Worm (Caenorhabditis elegans) whole organism, late embryonic: ENCODE measurements around the gene ceh-89.
A peak's percentile ranks its signal among the peaks of the same experiment; 100 is the strongest.

ENCODE experiments used
- C08G9.2 ChIP-seq: sonication (generic microtip); optimal IDR thresholded peaks from 2 replicates; lab custom pipeline; 2016; ENCODE audit warnings: mild to moderate bottlenecking, missing genetic modification characterization, moderate library complexity, missing compliant biosample characterization
- F13H6.1 ChIP-seq: sonication (generic microtip); optimal IDR thresholded peaks from 2 replicates; lab custom pipeline; 2016; ENCODE audit warnings: missing genetic modification characterization, missing compliant biosample characterization
- K02D7.2 ChIP-seq: sonication (generic microtip); optimal IDR thresholded peaks from 2 replicates; lab custom pipeline; 2017; ENCODE audit warnings: mild to moderate bottlenecking, missing genetic modification characterization, missing compliant biosample characterization
- Y22D7AL.16 ChIP-seq: sonication (generic microtip); optimal IDR thresholded peaks from 2 replicates; lab custom pipeline; 2016; ENCODE audit warnings: missing genetic modification characterization, missing compliant biosample characterization
- ahr-1 ChIP-seq: sonication (generic microtip); optimal IDR thresholded peaks from 2 replicates; lab custom pipeline; 2016; ENCODE audit warnings: missing genetic modification characterization, missing compliant biosample characterization
- ama-1 ChIP-seq: fragments of 150-350 bp; optimal IDR thresholded peaks from 2 replicates; lab custom pipeline; 2014
- ceh-18 ChIP-seq: sonication (generic microtip); optimal IDR thresholded peaks from 2 replicates; lab custom pipeline; 2016; ENCODE audit warnings: missing genetic modification characterization, missing compliant biosample characterization
- ceh-19 ChIP-seq: fragments of 200-800 bp; sonication (Bioruptor generic); optimal IDR thresholded peaks from 2 replicates; lab custom pipeline; 2018; ENCODE audit warnings: mild to moderate bottlenecking, missing genetic modification characterization, missing compliant biosample characterization
- ceh-2 ChIP-seq: sonication (generic microtip); optimal IDR thresholded peaks from 2 replicates; lab custom pipeline; 2016; ENCODE audit warnings: missing genotype, missing genetic modification characterization, missing compliant biosample characterization
- ceh-22 ChIP-seq: sonication (generic microtip); optimal IDR thresholded peaks from 2 replicates; lab custom pipeline; 2017; ENCODE audit warnings: missing biosample characterization, missing genetic modification characterization
- ceh-24 ChIP-seq: sonication (generic microtip); optimal IDR thresholded peaks from 2 replicates; lab custom pipeline; 2016; ENCODE audit warnings: mild to moderate bottlenecking, missing genetic modification characterization, missing compliant biosample characterization
- ceh-30 ChIP-seq: fragments of 150-350 bp; optimal IDR thresholded peaks from 2 replicates; lab custom pipeline; 2014; ENCODE audit warnings: missing biosample characterization, missing genetic modification characterization
- ceh-48 ChIP-seq: sonication (generic microtip); optimal IDR thresholded peaks from 2 replicates; lab custom pipeline; 2016; ENCODE audit warnings: missing genetic modification characterization, inconsistent platforms, missing compliant biosample characterization
- ceh-6 ChIP-seq: fragments of 200-800 bp; sonication (Bioruptor generic); optimal IDR thresholded peaks from 2 replicates; lab custom pipeline; 2018; ENCODE audit warnings: mild to moderate bottlenecking, missing genetic modification characterization, missing compliant biosample characterization
- ceh-9 ChIP-seq: sonication (generic microtip); optimal IDR thresholded peaks from 2 replicates; lab custom pipeline; 2016; ENCODE audit warnings: mild to moderate bottlenecking, missing genetic modification characterization, inconsistent platforms, missing compliant biosample characterization
- dmd-4 ChIP-seq: sonication (generic microtip); optimal IDR thresholded peaks from 2 replicates; lab custom pipeline; 2016; ENCODE audit warnings: borderline replicate concordance, missing genetic modification characterization, missing compliant biosample characterization
- dve-1 ChIP-seq: sonication (generic microtip); optimal IDR thresholded peaks from 2 replicates; lab custom pipeline; 2017; ENCODE audit warnings: antibody characterized with exemption, mild to moderate bottlenecking, missing genetic modification characterization, missing compliant biosample characterization
- elt-2 ChIP-seq: sonication (generic microtip); optimal IDR thresholded peaks from 2 replicates; lab custom pipeline; 2016; ENCODE audit warnings: missing genetic modification reagents, missing genetic modification characterization, missing compliant biosample characterization
- elt-4 ChIP-seq: sonication (generic microtip); optimal IDR thresholded peaks from 2 replicates; lab custom pipeline; 2016; ENCODE audit warnings: missing genetic modification characterization, missing compliant biosample characterization
- fkh-10 ChIP-seq: fragments of 150-350 bp; optimal IDR thresholded peaks from 2 replicates; lab custom pipeline; 2014; ENCODE audit warnings: missing biosample characterization, missing genetic modification reagents, missing genetic modification characterization
- hlh-13 ChIP-seq: fragments of 200-800 bp; sonication (Bioruptor generic); optimal IDR thresholded peaks from 2 replicates; lab custom pipeline; 2018; ENCODE audit warnings: mild to moderate bottlenecking, missing genetic modification characterization, missing compliant biosample characterization
- hlh-15 ChIP-seq: sonication (generic microtip); optimal IDR thresholded peaks from 2 replicates; lab custom pipeline; 2016; ENCODE audit warnings: missing genetic modification characterization, missing compliant biosample characterization
- hlh-30 ChIP-seq: sonication (generic microtip); optimal IDR thresholded peaks from 2 replicates; lab custom pipeline; 2017; ENCODE audit warnings: antibody characterized with exemption, missing genetic modification characterization, missing compliant biosample characterization; ENCODE audit not compliant: insufficient read depth
- hlh-6 ChIP-seq: sonication (generic microtip); optimal IDR thresholded peaks from 2 replicates; lab custom pipeline; 2016; ENCODE audit warnings: missing genotype, missing genetic modification characterization, missing compliant biosample characterization
- hlh-8 ChIP-seq: sonication (generic microtip); optimal IDR thresholded peaks from 2 replicates; lab custom pipeline; 2016; ENCODE audit warnings: missing genotype, missing genetic modification characterization, missing compliant biosample characterization
- madf-2 ChIP-seq: sonication (generic microtip); optimal IDR thresholded peaks from 2 replicates; lab custom pipeline; 2017; ENCODE audit warnings: missing genetic modification characterization, missing compliant biosample characterization
- mec-3 ChIP-seq: sonication (generic microtip); optimal IDR thresholded peaks from 2 replicates; lab custom pipeline; 2016; ENCODE audit warnings: borderline replicate concordance, missing genetic modification characterization, missing compliant biosample characterization
- nfya-1 ChIP-seq: sonication (generic microtip); optimal IDR thresholded peaks from 2 replicates; lab custom pipeline; 2017; ENCODE audit warnings: missing genetic modification characterization, mild to moderate bottlenecking, missing compliant biosample characterization, antibody characterized with exemption, moderate library complexity
- nhr-11 ChIP-seq: fragments of 150-350 bp; optimal IDR thresholded peaks from 2 replicates; lab custom pipeline; 2014; ENCODE audit warnings: missing biosample characterization, missing genetic modification characterization
- npax-4 ChIP-seq: sonication (generic microtip); optimal IDR thresholded peaks from 2 replicates; lab custom pipeline; 2016; ENCODE audit warnings: missing genetic modification characterization, missing compliant biosample characterization
- odd-2 ChIP-seq: sonication (generic microtip); optimal IDR thresholded peaks from 2 replicates; lab custom pipeline; 2017; ENCODE audit warnings: antibody characterized with exemption, mild to moderate bottlenecking, missing genetic modification characterization, missing compliant biosample characterization
- pag-3 ChIP-seq: sonication (generic microtip); optimal IDR thresholded peaks from 2 replicates; lab custom pipeline; 2016; ENCODE audit warnings: missing compliant biosample characterization, missing genetic modification characterization, borderline replicate concordance
- pat-9 ChIP-seq: fragments of 200-800 bp; sonication (Bioruptor generic); optimal IDR thresholded peaks from 2 replicates; lab custom pipeline; 2018; ENCODE audit warnings: mild to moderate bottlenecking, missing genetic modification characterization, moderate library complexity, missing compliant biosample characterization
- pax-1 ChIP-seq: fragments of 150-350 bp; optimal IDR thresholded peaks from 2 replicates; lab custom pipeline; 2014; ENCODE audit warnings: missing biosample characterization, missing genetic modification characterization
- pha-2 ChIP-seq: sonication (generic microtip); optimal IDR thresholded peaks from 2 replicates; lab custom pipeline; 2017; ENCODE audit warnings: mild to moderate bottlenecking, missing genetic modification characterization, missing compliant biosample characterization
- pha-4 ChIP-seq: fragments of 150-350 bp; optimal IDR thresholded peaks from 2 replicates; lab custom pipeline; 2018; ENCODE audit warnings: missing biosample characterization, missing genetic modification reagents, missing genetic modification characterization
- pqm-1 ChIP-seq: sonication (generic microtip); optimal IDR thresholded peaks from 2 replicates; lab custom pipeline; 2016; ENCODE audit warnings: missing genetic modification characterization, missing compliant biosample characterization
- pros-1 ChIP-seq: fragments of 150-350 bp; optimal IDR thresholded peaks from 2 replicates; lab custom pipeline; 2014; ENCODE audit warnings: missing biosample characterization, missing genetic modification reagents, missing genetic modification characterization
- ref-2 ChIP-seq: sonication (generic microtip); optimal IDR thresholded peaks from 2 replicates; lab custom pipeline; 2016; ENCODE audit warnings: missing genetic modification characterization, missing compliant biosample characterization
- sdc-2 ChIP-seq: sonication (generic microtip); optimal IDR thresholded peaks from 2 replicates; lab custom pipeline; 2016; ENCODE audit warnings: missing genotype, missing genetic modification characterization, missing compliant biosample characterization
- sox-2 ChIP-seq: fragments of 200-800 bp; sonication (Bioruptor generic); IDR thresholded peaks from 2 replicates; pipeline ENCODE4 v1.3.6; 2022; ENCODE audit warnings: missing genetic modification reagents, missing genetic modification characterization, missing compliant biosample characterization
- syd-9 ChIP-seq: sonication (generic microtip); optimal IDR thresholded peaks from 2 replicates; lab custom pipeline; 2016; ENCODE audit warnings: mild to moderate bottlenecking, missing genetic modification characterization, moderate library complexity, missing compliant biosample characterization
- tbx-2 ChIP-seq: sonication (generic microtip); optimal IDR thresholded peaks from 2 replicates; lab custom pipeline; 2016; ENCODE audit warnings: missing genetic modification characterization, missing compliant biosample characterization
- tbx-7 ChIP-seq: sonication (generic microtip); optimal IDR thresholded peaks from 2 replicates; lab custom pipeline; 2016; ENCODE audit warnings: missing genotype, missing genetic modification characterization, missing compliant biosample characterization
- ttx-3 ChIP-seq: sonication (generic microtip); optimal IDR thresholded peaks from 2 replicates; lab custom pipeline; 2016; ENCODE audit warnings: missing genetic modification reagents, missing genetic modification characterization, missing compliant biosample characterization
- unc-42 ChIP-seq: sonication (generic microtip); optimal IDR thresholded peaks from 2 replicates; lab custom pipeline; 2016; ENCODE audit warnings: missing genotype, missing genetic modification characterization, missing compliant biosample characterization
- unc-55 ChIP-seq: sonication (generic microtip); optimal IDR thresholded peaks from 2 replicates; lab custom pipeline; 2017; ENCODE audit warnings: missing biosample characterization, missing genetic modification reagents, missing genetic modification characterization
- unc-86 ChIP-seq: sonication (generic microtip); optimal IDR thresholded peaks from 2 replicates; lab custom pipeline; 2016; ENCODE audit warnings: missing genetic modification characterization, missing compliant biosample characterization
- ztf-16 ChIP-seq: sonication (generic microtip); optimal IDR thresholded peaks from 2 replicates; lab custom pipeline; 2017; ENCODE audit warnings: missing genetic modification characterization, missing compliant biosample characterization

Gene ceh-89

DNA sequence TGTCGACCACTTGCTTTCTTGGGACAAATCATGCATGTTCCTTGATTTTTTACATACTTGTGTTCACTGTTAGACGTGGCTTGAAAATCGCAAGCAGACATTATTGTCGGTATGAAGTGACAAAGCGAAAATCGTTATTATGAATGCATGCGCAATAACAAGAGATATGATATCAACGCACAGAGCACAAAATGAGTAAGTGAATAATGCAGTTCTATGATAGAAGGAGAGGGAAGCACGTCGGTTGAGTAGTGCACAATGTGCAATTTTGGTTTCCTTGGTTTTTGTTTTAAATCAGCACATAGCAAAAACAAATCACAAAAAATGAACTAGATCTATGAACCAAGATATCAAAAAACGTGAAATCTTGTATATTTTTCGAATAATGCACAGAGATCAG lies 28.4 kb upstream of the ceh-89 start, which contains the start of gene nhr-281:
Gene nhr-281 (minus strand): TSS at position 101 of the 400 bp plus-strand sequence.
- no peak for TF ChIP-seq odd-2 (tag; lab: Kevin White, UChicago)
- no peak for TF ChIP-seq hlh-30
- no peak for TF ChIP-seq unc-55
- TF ChIP-seq F13H6.1 (tag; lab: Kevin White, UChicago), result no peak
- TF ChIP-seq hlh-8 (tag; lab: Kevin White, UChicago), result no peak
- no peak for TF ChIP-seq Y22D7AL.16 (tag; lab: Kevin White, UChicago)
- no peak for TF ChIP-seq pha-4 (tag; lab: Kevin White, UChicago)

DNA sequence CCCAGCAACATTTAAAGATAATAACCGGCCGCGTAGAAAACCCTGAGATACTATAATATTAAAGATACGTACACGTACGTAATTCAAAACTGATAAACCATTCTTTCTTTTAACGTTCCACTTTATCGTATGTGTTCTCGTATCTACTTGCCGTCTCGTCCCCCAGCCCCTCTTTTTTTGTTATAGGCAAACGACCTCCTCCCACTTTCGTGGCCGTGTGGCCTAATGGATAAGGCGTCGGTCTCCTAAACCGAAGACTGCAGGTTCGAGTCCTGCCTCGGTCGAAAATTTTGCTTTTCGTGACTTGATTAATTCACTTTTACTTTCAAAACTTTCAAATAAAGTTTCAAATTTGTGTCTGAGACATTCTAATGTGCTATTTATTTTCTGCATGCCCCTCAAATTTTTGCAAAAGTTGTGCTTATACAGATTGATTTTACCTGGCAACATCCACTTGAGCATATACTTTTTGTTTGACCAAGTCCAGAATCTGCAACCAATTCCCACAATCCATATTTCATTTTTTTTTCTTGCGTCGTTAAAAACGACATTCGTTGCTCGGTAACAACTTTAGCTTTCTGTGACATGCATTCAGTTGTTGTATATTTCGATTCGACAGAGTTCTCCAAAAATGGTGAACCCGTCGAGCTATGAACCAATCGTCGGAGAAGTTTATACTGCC lies 26.1 kb upstream of the ceh-89 start, which contains the start of gene F28H6.7:
Gene F28H6.7 (plus strand): TSS at position 632 of the 682 bp plus-strand sequence.
- peak; percentile 20 for TF ChIP-seq unc-42 (tag; lab: Kevin White, UChicago)
- no peak for TF ChIP-seq ceh-30
- peak; percentile 69 for TF ChIP-seq F13H6.1 (tag; lab: Kevin White, UChicago)
- peak; percentile 86 for TF ChIP-seq ref-2 (tag; lab: Kevin White, UChicago)
- peak; percentile 85 for TF ChIP-seq tbx-2 (tag; lab: Kevin White, UChicago)
- peak; percentile 78 for TF ChIP-seq dve-1 (tag; lab: Kevin White, UChicago)
- peak; percentile 92 for TF ChIP-seq ztf-16 (tag; lab: Kevin White, UChicago)
- peak; percentile 90 for TF ChIP-seq ceh-6 (GFP tag; lab: Kevin White, UChicago)
- no peak for TF ChIP-seq pax-1 (tag; lab: Kevin White, UChicago)
- peak; percentile 84 for TF ChIP-seq ceh-9 (tag; lab: Kevin White, UChicago)
- peak; percentile 85 for TF ChIP-seq pha-2 (tag; lab: Kevin White, UChicago)
- TF ChIP-seq npax-4 (tag; lab: Kevin White, UChicago), result peak; percentile 80
- TF ChIP-seq syd-9, result peak; percentile 81
- peak; percentile 76 for TF ChIP-seq K02D7.2 (tag; lab: Kevin White, UChicago)
- TF ChIP-seq odd-2 (tag; lab: Kevin White, UChicago), result peak; percentile 80
- TF ChIP-seq hlh-30, result peak; percentile 19
- TF ChIP-seq ama-1 (lab: Kevin White, UChicago), result no peak
- peak; percentile 53 for TF ChIP-seq elt-4
- peak; percentile 94 for TF ChIP-seq sox-2
- no peak for TF ChIP-seq pha-4 (tag; lab: Kevin White, UChicago)
- no peak for TF ChIP-seq ceh-22 (tag; lab: Kevin White, UChicago)
- TF ChIP-seq pqm-1, result peak; percentile 71
- no peak for TF ChIP-seq mec-3 (tag; lab: Kevin White, UChicago)
- TF ChIP-seq pag-3 (tag; lab: Kevin White, UChicago), result peak; percentile 3
- TF ChIP-seq ttx-3 (tag; lab: Kevin White, UChicago), result peak; percentile 92
- TF ChIP-seq ahr-1 (tag; lab: Kevin White, UChicago), result peak; percentile 74
- TF ChIP-seq ceh-19, result peak; percentile 92
- TF ChIP-seq sdc-2, result peak; percentile 89
- peak; percentile 27 for TF ChIP-seq fkh-10 (GFP tag; lab: Kevin White, UChicago)
- TF ChIP-seq Y22D7AL.16 (tag; lab: Kevin White, UChicago), result peak; percentile 90
- peak; percentile 86 for TF ChIP-seq hlh-13 (GFP tag; lab: Kevin White, UChicago)
- peak; percentile 82 for TF ChIP-seq ceh-48
- peak; percentile 78 for TF ChIP-seq C08G9.2 (tag; lab: Kevin White, UChicago)
- peak; percentile 68 for TF ChIP-seq ceh-18
- TF ChIP-seq tbx-7, result peak; percentile 45
- peak; percentile 48 for TF ChIP-seq nfya-1 (tag; lab: Kevin White, UChicago)
- peak; percentile 45 for TF ChIP-seq ceh-24 (tag; lab: Kevin White, UChicago)
- peak; percentile 41 for TF ChIP-seq hlh-8 (tag; lab: Kevin White, UChicago)
- peak; percentile 82 for TF ChIP-seq ceh-2 (tag; lab: Kevin White, UChicago)
- no peak for TF ChIP-seq nhr-11 (tag; lab: Kevin White, UChicago)
- peak; percentile 94 for TF ChIP-seq hlh-6 (tag; lab: Kevin White, UChicago)
- peak; percentile 74 for TF ChIP-seq hlh-15 (tag; lab: Kevin White, UChicago)
- peak; percentile 75 for TF ChIP-seq madf-2
- TF ChIP-seq pat-9 (tag; lab: Kevin White, UChicago), result peak; percentile 91
- no peak for TF ChIP-seq pros-1 (tag; lab: Kevin White, UChicago)
- peak; percentile 84 for TF ChIP-seq unc-86
- TF ChIP-seq elt-2, result peak; percentile 97
- peak; percentile 39 for TF ChIP-seq dmd-4 (tag; lab: Kevin White, UChicago)
